Fruit fly (Drosophila melanogaster): Measurements from ENCODE around the gene Bap111.

- TF ChIP-seq CTCF (optimal IDR thresholded peaks at IDR 0.05) (no peak), CG8478 (optimal IDR thresholded peaks at IDR 0.05) (no peak)
Measured at dm6 chrX:9106775-9107283, 42.3 kb upstream of the Bap111 start, which contains the start of gene Arfrp1.

Measured in S2 (cell line).